Fruit fly (Drosophila melanogaster) whole organism, embryonic: Measurements from ENCODE around the gene CG3032.

Experiments used
- ATbp ChIP-seq: fragments of 200-800 bp; sonication (Bioruptor generic); optimal IDR thresholded peaks from 2 replicates; lab custom pipeline; 2017; ENCODE audit warnings: missing biosample characterization, mild to moderate bottlenecking, missing genetic modification characterization, missing genetic modification reagents
- Aef1 ChIP-seq: fragments of 200-800 bp; sonication (Bioruptor generic); IDR thresholded peaks from 3 replicates; pipeline ENCODE4 v1.3.6; 2022; ENCODE audit warnings: missing biosample characterization, missing genetic modification characterization
- Atf3 ChIP-seq: fragments of 200-800 bp; sonication (Bioruptor generic); optimal IDR thresholded peaks from 3 replicates; lab custom pipeline; 2016; ENCODE audit warnings: missing biosample characterization, missing genetic modification characterization
- B-H2 ChIP-seq: fragments of 200-800 bp; sonication (Bioruptor generic); optimal IDR thresholded peaks from 2 replicates; lab custom pipeline; 2018; ENCODE audit warnings: missing biosample characterization, mild to moderate bottlenecking, missing genetic modification characterization
- CG10565 ChIP-seq: fragments of 200-800 bp; sonication (Bioruptor generic); optimal IDR thresholded peaks from 3 replicates; lab custom pipeline; 2016; ENCODE audit warnings: missing biosample characterization, mild to moderate bottlenecking, missing genetic modification characterization
- CG11085 ChIP-seq: fragments of 200-800 bp; sonication (Bioruptor generic); IDR thresholded peaks from 2 replicates; pipeline ENCODE4 v1.3.6; 2022; ENCODE audit warnings: missing biosample characterization, missing genetic modification characterization
- CG11723 ChIP-seq: fragments of 200-800 bp; sonication (Bioruptor generic); optimal IDR thresholded peaks from 2 replicates; lab custom pipeline; 2017; ENCODE audit warnings: missing biosample characterization, mild to moderate bottlenecking, missing genetic modification characterization
- CG13894 ChIP-seq: fragments of 200-800 bp; sonication (Bioruptor generic); optimal IDR thresholded peaks from 3 replicates; lab custom pipeline; 2018; ENCODE audit warnings: missing biosample characterization, mild to moderate bottlenecking, missing genetic modification characterization, moderate library complexity
- CG17328 ChIP-seq: fragments of 200-800 bp; sonication (Bioruptor generic); IDR thresholded peaks from 2 replicates; pipeline ENCODE4 v1.3.6; 2022; ENCODE audit warnings: missing biosample characterization, missing genetic modification characterization
- CG18011 ChIP-seq: fragments of 200-800 bp; sonication (Bioruptor generic); optimal IDR thresholded peaks from 2 replicates; lab custom pipeline; 2017; ENCODE audit warnings: missing biosample characterization, missing genetic modification characterization, mild to moderate bottlenecking, moderate library complexity, missing genotype
- CG18619 ChIP-seq: fragments of 200-800 bp; sonication (Bioruptor generic); optimal IDR thresholded peaks from 3 replicates; lab custom pipeline; 2017; ENCODE audit warnings: missing biosample characterization, mild to moderate bottlenecking, missing genetic modification characterization
- CG30431 ChIP-seq: fragments of 200-800 bp; sonication (Bioruptor generic); optimal IDR thresholded peaks from 2 replicates; lab custom pipeline; 2017; ENCODE audit warnings: missing biosample characterization, missing genetic modification characterization
- CG32772 ChIP-seq: fragments of 200-800 bp; sonication (Bioruptor generic); IDR thresholded peaks from 2 replicates; pipeline ENCODE4 v1.3.6; 2022; ENCODE audit warnings: missing biosample characterization, missing genetic modification characterization
- CG34224 ChIP-seq: fragments of 200-800 bp; sonication (Bioruptor generic); IDR thresholded peaks from 3 replicates; pipeline ENCODE4 v1.3.6; 2022; ENCODE audit warnings: missing biosample characterization, missing genetic modification characterization; ENCODE audit not compliant: partially characterized antibody
- CG6254 ChIP-seq: fragments of 200-800 bp; sonication (Bioruptor generic); optimal IDR thresholded peaks from 3 replicates; lab custom pipeline; 2017; ENCODE audit warnings: mild to moderate bottlenecking, missing biosample characterization, missing genetic modification reagents, missing genetic modification characterization
- CG6689 ChIP-seq: fragments of 200-800 bp; sonication (Bioruptor generic); IDR thresholded peaks from 2 replicates; pipeline ENCODE4 v1.3.6; 2022; ENCODE audit warnings: missing biosample characterization, missing genetic modification characterization
- CG6854 ChIP-seq: fragments of 200-800 bp; sonication (Bioruptor generic); optimal IDR thresholded peaks from 3 replicates; lab custom pipeline; 2017; ENCODE audit warnings: missing biosample characterization, mild to moderate bottlenecking, missing genetic modification characterization
- CG8924 ChIP-seq: fragments of 200-800 bp; optimal IDR thresholded peaks from 3 replicates; lab custom pipeline; 2019; ENCODE audit warnings: missing biosample characterization, mild to moderate bottlenecking, missing genetic modification characterization, moderate library complexity
- CG8944 ChIP-seq: fragments of 200-800 bp; sonication (Bioruptor generic); optimal IDR thresholded peaks from 3 replicates; lab custom pipeline; 2016; ENCODE audit warnings: missing biosample characterization, missing genetic modification characterization
- CG9215 ChIP-seq: fragments of 200-800 bp; sonication (Bioruptor generic); IDR thresholded peaks from 2 replicates; pipeline ENCODE4 v1.3.6; 2022; ENCODE audit warnings: missing biosample characterization, missing genetic modification characterization
- CHES-1-like ChIP-seq: fragments of 200-800 bp; sonication (Bioruptor generic); optimal IDR thresholded peaks from 2 replicates; lab custom pipeline; 2016; ENCODE audit warnings: missing biosample characterization, missing genetic modification characterization
- D ChIP-seq, 2 experiments: fragments of 200-800 bp in 1 of 2; fragments of >200 bp in 1 of 2; sonication (Bioruptor generic) in 1 of 2; optimal IDR thresholded peaks; 2 replicates in 1 of 2; 3 replicates in 1 of 2; lab custom pipeline; 2017; ENCODE audit warnings: mild to moderate bottlenecking in 1 of 2, missing biosample characterization in 1 of 2, missing genetic modification characterization in 1 of 2, missing genetic modification reagents in 1 of 2
- Deaf1 ChIP-seq: fragments of 200-800 bp; optimal IDR thresholded peaks from 3 replicates; lab custom pipeline; 2019; ENCODE audit warnings: missing biosample characterization, mild to moderate bottlenecking, missing genetic modification characterization, moderate library complexity
- Dip2 ChIP-seq: fragments of 200-800 bp; sonication (Bioruptor generic); IDR thresholded peaks from 2 replicates; pipeline ENCODE4 v1.3.6; 2022; ENCODE audit warnings: missing biosample characterization, missing genetic modification characterization
- E2f1 ChIP-seq: fragments of 200-800 bp; sonication (Bioruptor generic); IDR thresholded peaks from 2 replicates; pipeline ENCODE4 v1.3.6; 2022; ENCODE audit warnings: missing biosample characterization, missing genetic modification characterization
- HmgZ ChIP-seq: fragments of 200-800 bp; sonication (Bioruptor generic); optimal IDR thresholded peaks from 2 replicates; lab custom pipeline; 2018; ENCODE audit warnings: missing biosample characterization, mild to moderate bottlenecking, missing genetic modification characterization
- Hmx ChIP-seq: fragments of 200-800 bp; sonication (Bioruptor generic); optimal IDR thresholded peaks from 2 replicates; lab custom pipeline; 2016; ENCODE audit warnings: missing biosample characterization, missing genetic modification characterization
- Jarid2 ChIP-seq: fragments of 200-800 bp; sonication (Bioruptor generic); optimal IDR thresholded peaks from 3 replicates; lab custom pipeline; 2017; ENCODE audit warnings: mild to moderate bottlenecking, missing biosample characterization, missing genetic modification reagents, missing genetic modification characterization
- MBD-R2 ChIP-seq: fragments of 200-800 bp; sonication (Bioruptor generic); IDR thresholded peaks from 2 replicates; pipeline ENCODE4 v1.3.6; 2022; ENCODE audit warnings: missing biosample characterization, missing genetic modification characterization
- Max ChIP-seq: fragments of 200-800 bp; sonication (Bioruptor generic); optimal IDR thresholded peaks from 2 replicates; lab custom pipeline; 2016; ENCODE audit warnings: missing biosample characterization, mild to moderate bottlenecking, missing genetic modification characterization
- NK7.1 ChIP-seq: fragments of 200-800 bp; sonication (Bioruptor generic); optimal IDR thresholded peaks from 3 replicates; lab custom pipeline; 2016; ENCODE audit warnings: missing biosample characterization, missing genetic modification characterization
- Oli ChIP-seq: fragments of 200-800 bp; sonication (Bioruptor generic); optimal IDR thresholded peaks from 2 replicates; lab custom pipeline; 2018; ENCODE audit warnings: missing biosample characterization, mild to moderate bottlenecking, missing genetic modification characterization, moderate library complexity
- Poxn ChIP-seq: fragments of 200-800 bp; sonication (Bioruptor generic); IDR thresholded peaks from 2 replicates; pipeline ENCODE4 v1.3.6; 2022; ENCODE audit warnings: missing biosample characterization, missing genetic modification characterization
- Sox100B ChIP-seq: fragments of 200-800 bp; sonication (Bioruptor generic); optimal IDR thresholded peaks from 3 replicates; lab custom pipeline; 2018; ENCODE audit warnings: missing biosample characterization, mild to moderate bottlenecking, missing genetic modification characterization
- ara ChIP-seq: fragments of 200-800 bp; sonication (Bioruptor generic); IDR thresholded peaks from 2 replicates; pipeline ENCODE4 v1.3.6; 2022; ENCODE audit warnings: missing biosample characterization, missing genetic modification characterization
- ci ChIP-seq: fragments of 200-800 bp; sonication (Bioruptor generic); IDR thresholded peaks from 3 replicates; pipeline ENCODE4 v1.3.6; 2022; ENCODE audit warnings: missing biosample characterization, missing genetic modification characterization
- dati ChIP-seq: fragments of 200-800 bp; sonication (Bioruptor generic); IDR thresholded peaks from 2 replicates; pipeline ENCODE4 v1.3.6; 2022; ENCODE audit warnings: missing biosample characterization, missing genetic modification characterization
- dmrt99B ChIP-seq: fragments of 200-800 bp; sonication (Bioruptor generic); optimal IDR thresholded peaks from 2 replicates; lab custom pipeline; 2018; ENCODE audit warnings: missing biosample characterization, mild to moderate bottlenecking, missing genetic modification characterization, moderate library complexity
- dysf ChIP-seq: fragments of 200-800 bp; sonication (Bioruptor generic); IDR thresholded peaks from 3 replicates; pipeline ENCODE4 v1.3.6; 2022; ENCODE audit warnings: missing biosample characterization, missing genetic modification characterization
- esg ChIP-seq: fragments of 200-800 bp; sonication (Bioruptor generic); conservative IDR thresholded peaks from 2 replicates; pipeline ENCODE4 v1.3.6; 2022; ENCODE audit warnings: missing biosample characterization, missing genetic modification characterization
- gce ChIP-seq: fragments of 200-800 bp; sonication (Bioruptor generic); IDR thresholded peaks from 3 replicates; pipeline ENCODE4 v1.3.6; 2022; ENCODE audit warnings: missing biosample characterization, missing genetic modification characterization
- grn ChIP-seq: fragments of 200-800 bp; sonication (Bioruptor generic); optimal IDR thresholded peaks from 3 replicates; lab custom pipeline; 2017; ENCODE audit warnings: missing biosample characterization, missing genetic modification characterization
- gsb ChIP-seq: fragments of 200-800 bp; sonication (Bioruptor generic); IDR thresholded peaks from 2 replicates; pipeline ENCODE4 v1.3.6; 2022; ENCODE audit warnings: missing biosample characterization, missing genetic modification characterization
- nau ChIP-seq: fragments of 200-800 bp; sonication (Bioruptor generic); optimal IDR thresholded peaks from 3 replicates; lab custom pipeline; 2017; ENCODE audit warnings: missing biosample characterization, mild to moderate bottlenecking, missing genetic modification characterization, missing genetic modification reagents
- pita ChIP-seq: fragments of 200-800 bp; sonication (Bioruptor generic); optimal IDR thresholded peaks from 2 replicates; lab custom pipeline; 2017; ENCODE audit warnings: missing biosample characterization, mild to moderate bottlenecking, missing genetic modification characterization
- row ChIP-seq: fragments of 200-800 bp; sonication (Bioruptor generic); IDR thresholded peaks from 3 replicates; pipeline ENCODE4 v1.3.6; 2022; ENCODE audit warnings: missing biosample characterization, missing genetic modification characterization
- sd ChIP-seq: fragments of 200-800 bp; sonication (Bioruptor generic); optimal IDR thresholded peaks from 3 replicates; lab custom pipeline; 2018; ENCODE audit warnings: missing biosample characterization, mild to moderate bottlenecking, missing genetic modification characterization, moderate library complexity
- stc ChIP-seq: fragments of 200-800 bp; sonication (Bioruptor generic); IDR thresholded peaks from 2 replicates; pipeline ENCODE4 v1.3.6; 2022; ENCODE audit warnings: missing biosample characterization, missing genetic modification characterization
- tna ChIP-seq: fragments of 200-800 bp; sonication (Bioruptor generic); IDR thresholded peaks from 2 replicates; pipeline ENCODE4 v1.3.6; 2022; ENCODE audit warnings: missing biosample characterization, missing genetic modification characterization; ENCODE audit not compliant: partially characterized antibody
- tx ChIP-seq: fragments of 200-800 bp; sonication (Bioruptor generic); optimal IDR thresholded peaks from 2 replicates; lab custom pipeline; 2016; ENCODE audit warnings: missing biosample characterization, missing genetic modification characterization
- zen ChIP-seq: fragments of 200-800 bp; sonication (Bioruptor generic); optimal IDR thresholded peaks from 3 replicates; lab custom pipeline; 2018; ENCODE audit warnings: missing biosample characterization, mild to moderate bottlenecking, missing genetic modification characterization, moderate library complexity

The CG3032 gene

dm6 chrX:6996965-6997652 is 16.6 kb downstream of the CG3032 start (continued):
- TF ChIP-seq grn (GFP tag; lab: Kevin White, UChicago), result peak; percentile 99
- TF ChIP-seq Sox100B (GFP tag; lab: Kevin White, UChicago), result no peak
- TF ChIP-seq Atf3, result no peak
- no peak for TF ChIP-seq CG8944
- TF ChIP-seq Max, result no peak
- TF ChIP-seq sd (tag; lab: Kevin White, UChicago), result no peak
- TF ChIP-seq CG6689, result no peak
- no peak for TF ChIP-seq CG10565 (GFP tag; lab: Kevin White, UChicago)
- TF ChIP-seq CG32772 (GFP tag; lab: Robert Waterston, UW), result no peak
- no peak for TF ChIP-seq dmrt99B (tag; lab: Kevin White, UChicago)
- TF ChIP-seq tna (GFP tag; lab: Robert Waterston, UW), result no peak
- no peak for TF ChIP-seq CG8924 (tag; lab: Kevin White, UChicago)
- TF ChIP-seq CG30431, result no peak
- no peak for TF ChIP-seq CG18619 (GFP tag; lab: Kevin White, UChicago)
- no peak for TF ChIP-seq CG11723 (GFP tag; lab: Kevin White, UChicago)
- TF ChIP-seq CG9215 (GFP tag; lab: Robert Waterston, UW), result no peak
- no peak for TF ChIP-seq ATbp (GFP tag; lab: Kevin White, UChicago)
- TF ChIP-seq Aef1 (GFP tag; lab: Robert Waterston, UW), result no peak
- TF ChIP-seq CG17328 (GFP tag; lab: Robert Waterston, UW), result no peak
- no peak for TF ChIP-seq CHES-1-like
- TF ChIP-seq CG6254 (GFP tag; lab: Kevin White, UChicago), result no peak
- peak; percentile 10 for TF ChIP-seq B-H2 (GFP tag; lab: Kevin White, UChicago)
- no peak for TF ChIP-seq Jarid2 (GFP tag; lab: Kevin White, UChicago)
- TF ChIP-seq dysf (GFP tag; lab: Robert Waterston, UW), result no peak
- peak; percentile 81 for TF ChIP-seq CG13894 (tag; lab: Kevin White, UChicago)
- no peak for TF ChIP-seq esg (GFP tag; lab: Robert Waterston, UW)
- TF ChIP-seq Hmx, result no peak
- no peak for TF ChIP-seq ara (GFP tag; lab: Robert Waterston, UW)
- TF ChIP-seq E2f1 (GFP tag; lab: Robert Waterston, UW), result no peak
- no peak for TF ChIP-seq gsb (GFP tag; lab: Robert Waterston, UW)
- no peak for TF ChIP-seq Dip2 (GFP tag; lab: Robert Waterston, UW)
- no peak for TF ChIP-seq gce
- no peak for TF ChIP-seq row (GFP tag; lab: Robert Waterston, UW)
- TF ChIP-seq Oli, result no peak
- TF ChIP-seq CG18011 (GFP tag; lab: Kevin White, UChicago), result no peak
- no peak for TF ChIP-seq dati (GFP tag; lab: Robert Waterston, UW)
- no peak for TF ChIP-seq D (optimal IDR thresholded peaks at IDR 0.05; lab: Kevin White, UChicago)
- TF ChIP-seq D (GFP tag; optimal IDR thresholded peaks at IDR 0.05; lab: Kevin White, UChicago), result no peak
- TF ChIP-seq NK7.1 (GFP tag; lab: Kevin White, UChicago), result no peak
- TF ChIP-seq pita (GFP tag; lab: Kevin White, UChicago), result no peak
- no peak for TF ChIP-seq tx (GFP tag; lab: Kevin White, UChicago)
- TF ChIP-seq Poxn, result no peak
- no peak for TF ChIP-seq stc (GFP tag; lab: Robert Waterston, UW)
- no peak for TF ChIP-seq CG34224
- no peak for TF ChIP-seq ci (GFP tag; lab: Robert Waterston, UW)
- TF ChIP-seq MBD-R2 (GFP tag; lab: Robert Waterston, UW), result no peak
- TF ChIP-seq CG6854 (GFP tag; lab: Kevin White, UChicago), result no peak
- TF ChIP-seq CG11085 (GFP tag; lab: Robert Waterston, UW), result no peak
- TF ChIP-seq nau (GFP tag; lab: Kevin White, UChicago), result no peak
- peak; percentile 41 for TF ChIP-seq HmgZ (tag; lab: Kevin White, UChicago)
- peak; percentile 70 for TF ChIP-seq Deaf1
- no peak for TF ChIP-seq zen (tag; lab: Kevin White, UChicago)
